Worm (Caenorhabditis elegans): ENCODE measurements around the gene coa-1.

coa-1 gene

DNA sequence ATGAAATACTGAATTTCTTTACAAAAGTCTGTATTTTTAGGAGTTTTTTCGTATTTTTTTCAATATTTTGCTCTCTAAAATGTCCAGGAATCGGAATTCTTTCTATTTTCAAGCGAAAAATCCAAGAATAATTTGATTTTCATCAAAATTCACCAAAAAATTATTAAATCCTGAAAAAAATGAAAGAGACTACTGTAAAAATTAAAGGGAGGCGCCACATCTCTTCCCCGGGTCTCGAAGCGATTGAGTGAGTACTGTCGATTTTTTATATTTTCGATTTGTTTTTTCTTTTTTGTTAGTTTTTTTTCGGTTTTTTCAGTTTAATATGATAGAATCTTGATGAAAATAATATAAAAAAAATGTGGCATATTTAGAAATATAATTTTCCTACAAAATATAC is 21.6 kb upstream of the coa-1 start:
- no peak for TF ChIP-seq ceh-31 (tag; optimal IDR thresholded peaks at IDR 0.05)
- no peak for TF ChIP-seq ceh-45 (GFP tag; IDR thresholded peaks at IDR 0.05)
- TF ChIP-seq C08G9.2 (tag; optimal IDR thresholded peaks at IDR 0.05) = no peak
- no peak for TF ChIP-seq nfya-1 (tag; optimal IDR thresholded peaks at IDR 0.05)
- TF ChIP-seq ama-1 (optimal IDR thresholded peaks at IDR 0.05) = no peak
- TF ChIP-seq sdc-2 (tag; optimal IDR thresholded peaks at IDR 0.05) = no peak
- no peak for TF ChIP-seq zip-5 (tag; optimal IDR thresholded peaks at IDR 0.05)
- TF ChIP-seq hlh-30 (tag; optimal IDR thresholded peaks at IDR 0.05; ENCODE audit: insufficient read depth) = no peak
- no peak for TF ChIP-seq mec-3 (tag; optimal IDR thresholded peaks at IDR 0.05; ENCODE audit: borderline replicate concordance)
- no peak for TF ChIP-seq madf-2 (tag; optimal IDR thresholded peaks at IDR 0.05)
- TF ChIP-seq che-1 (tag; optimal IDR thresholded peaks at IDR 0.05) = no peak

DNA sequence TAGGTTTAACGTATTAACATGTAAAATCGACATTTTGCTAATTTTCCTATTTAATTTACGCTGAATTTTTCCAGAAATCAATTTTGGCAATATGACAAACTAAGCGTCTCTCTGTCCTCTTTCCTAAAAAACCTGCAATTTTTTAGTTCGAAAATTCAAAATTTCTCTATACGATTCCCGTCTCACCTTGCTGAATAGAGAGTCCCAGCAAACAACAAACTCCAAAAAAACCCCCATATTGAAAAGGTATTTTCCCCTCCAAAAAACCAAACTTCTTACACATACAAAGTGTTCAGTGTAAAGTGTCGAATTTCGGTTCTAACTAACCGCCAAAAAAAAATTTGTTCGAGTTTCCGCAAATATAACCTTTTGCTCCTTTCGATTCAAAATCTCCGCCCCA is 20.9 kb upstream of the coa-1 start, which contains the start of gene pnc-1:
pnc-1 (plus strand) TSS at position 301 of the 400 bp plus-strand sequence.
- TF ChIP-seq unc-3 (GFP tag; conservative IDR thresholded peaks at IDR 0.05) (no peak), unc-3 (tag; optimal IDR thresholded peaks at IDR 0.05) (no peak), fkh-6 (tag; optimal IDR thresholded peaks at IDR 0.05) (no peak), K09A11.1 (tag; optimal IDR thresholded peaks at IDR 0.05; ENCODE audit: insufficient read depth) (no peak), ceh-9 (tag; optimal IDR thresholded peaks at IDR 0.05) (no peak), sdc-2 (tag; optimal IDR thresholded peaks at IDR 0.05) (no peak), eyg-1 (tag; optimal IDR thresholded peaks at IDR 0.05) (no peak), ceh-45 (GFP tag; IDR thresholded peaks at IDR 0.05) (no peak), sox-4 (tag; optimal IDR thresholded peaks at IDR 0.05) (no peak), ceh-14 (tag; optimal IDR thresholded peaks at IDR 0.05) (no peak), pat-9 (tag; optimal IDR thresholded peaks at IDR 0.05) (no peak), T23F11.4 (GFP tag; optimal IDR thresholded peaks at IDR 0.05) (no peak), C08G9.2 (tag; optimal IDR thresholded peaks at IDR 0.05) (no peak), madf-2 (tag; optimal IDR thresholded peaks at IDR 0.05) (no peak), C38D4.7 (GFP tag; optimal IDR thresholded peaks at IDR 0.05) (no peak), hlh-6 (tag; optimal IDR thresholded peaks at IDR 0.05) (no peak)

DNA sequence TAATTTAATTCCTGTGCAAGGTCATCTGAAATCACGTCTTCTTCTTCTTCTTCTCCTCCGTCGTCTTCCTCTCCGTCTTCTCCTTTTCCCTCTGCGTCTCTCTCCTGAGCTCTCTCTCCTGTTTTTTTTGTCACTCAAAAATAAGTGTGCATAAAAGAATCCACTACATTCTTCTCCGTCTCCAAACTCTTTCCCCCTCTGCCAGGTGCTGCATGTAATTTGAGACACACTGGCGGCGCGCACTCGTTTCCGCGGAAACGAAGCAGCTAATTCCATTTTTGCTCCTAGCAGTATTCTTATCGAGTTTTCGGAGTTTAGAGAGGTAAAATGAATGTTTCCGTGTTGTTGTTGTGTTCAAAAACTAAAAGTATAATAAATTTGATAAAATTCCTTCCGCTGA is 19.0 kb upstream of the coa-1 start:
- TF ChIP-seq pax-1 (tag; optimal IDR thresholded peaks at IDR 0.05) = no peak
- TF ChIP-seq nfya-1 (tag; optimal IDR thresholded peaks at IDR 0.05) = peak; percentile 7
- no peak for TF ChIP-seq pha-2 (tag; optimal IDR thresholded peaks at IDR 0.05)
- peak; percentile 22 for TF ChIP-seq tbx-2 (tag; optimal IDR thresholded peaks at IDR 0.05)
- TF ChIP-seq ceh-34 (tag; optimal IDR thresholded peaks at IDR 0.05) = peak; percentile 97
- no peak for TF ChIP-seq Y22D7AL.16 (tag; optimal IDR thresholded peaks at IDR 0.05)
- TF ChIP-seq che-1 (tag; optimal IDR thresholded peaks at IDR 0.05) = no peak
- no peak for TF ChIP-seq dve-1 (tag; optimal IDR thresholded peaks at IDR 0.05)
- TF ChIP-seq unc-42 (tag; optimal IDR thresholded peaks at IDR 0.05) = peak; percentile 25
- peak; percentile 18 for TF ChIP-seq ceh-14 (tag; optimal IDR thresholded peaks at IDR 0.05)
- TF ChIP-seq ceh-19 (GFP tag; optimal IDR thresholded peaks at IDR 0.05) = peak; percentile 49
- no peak for TF ChIP-seq elt-4 (tag; optimal IDR thresholded peaks at IDR 0.05)
- no peak for TF ChIP-seq fax-1 (tag; optimal IDR thresholded peaks at IDR 0.05)
- no peak for TF ChIP-seq hlh-15 (tag; optimal IDR thresholded peaks at IDR 0.05)
- TF ChIP-seq sox-4 (tag; optimal IDR thresholded peaks at IDR 0.05) = no peak
- TF ChIP-seq ets-4 (tag; optimal IDR thresholded peaks at IDR 0.05) = no peak
- no peak for TF ChIP-seq ahr-1 (tag; optimal IDR thresholded peaks at IDR 0.05)

DNA sequence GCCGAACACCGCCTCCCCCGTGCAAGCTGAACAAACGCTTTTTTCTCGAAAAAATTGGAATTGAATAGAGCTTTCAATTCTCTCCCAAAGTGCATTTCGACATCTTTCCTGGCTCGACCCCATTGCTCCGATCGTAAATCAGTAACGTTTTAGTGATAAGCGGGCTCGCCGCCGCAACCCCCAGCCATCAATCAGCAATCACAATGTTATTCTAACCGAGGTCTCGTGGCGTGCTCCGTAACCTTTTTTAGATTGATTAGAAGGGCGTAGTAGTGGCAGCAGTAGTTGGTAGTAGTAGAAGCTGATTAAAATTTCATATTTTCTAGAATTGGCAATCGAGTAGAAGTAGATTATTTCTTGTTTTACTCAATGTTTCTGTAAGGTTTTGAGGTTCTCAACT is 17.8 kb upstream of the coa-1 start:
- TF ChIP-seq unc-3 (GFP tag; conservative IDR thresholded peaks at IDR 0.05) (no peak), unc-3 (tag; optimal IDR thresholded peaks at IDR 0.05) (no peak), unc-42 (tag; optimal IDR thresholded peaks at IDR 0.05) (no peak), ceh-14 (tag; optimal IDR thresholded peaks at IDR 0.05) (peak; percentile 7)

All from whole organism, late embryonic.